Fruit fly (Drosophila melanogaster) whole organism, larva: ENCODE measurements around the gene RASSF8.

Experiments
- noc ChIP-seq: fragments of 200-800 bp; sonication (Bioruptor generic); optimal IDR thresholded peaks from 3 replicates; lab custom pipeline; 2019; ENCODE audit warnings: missing biosample characterization, mild to moderate bottlenecking, missing genetic modification characterization, moderate library complexity

Gene RASSF8

DNA sequence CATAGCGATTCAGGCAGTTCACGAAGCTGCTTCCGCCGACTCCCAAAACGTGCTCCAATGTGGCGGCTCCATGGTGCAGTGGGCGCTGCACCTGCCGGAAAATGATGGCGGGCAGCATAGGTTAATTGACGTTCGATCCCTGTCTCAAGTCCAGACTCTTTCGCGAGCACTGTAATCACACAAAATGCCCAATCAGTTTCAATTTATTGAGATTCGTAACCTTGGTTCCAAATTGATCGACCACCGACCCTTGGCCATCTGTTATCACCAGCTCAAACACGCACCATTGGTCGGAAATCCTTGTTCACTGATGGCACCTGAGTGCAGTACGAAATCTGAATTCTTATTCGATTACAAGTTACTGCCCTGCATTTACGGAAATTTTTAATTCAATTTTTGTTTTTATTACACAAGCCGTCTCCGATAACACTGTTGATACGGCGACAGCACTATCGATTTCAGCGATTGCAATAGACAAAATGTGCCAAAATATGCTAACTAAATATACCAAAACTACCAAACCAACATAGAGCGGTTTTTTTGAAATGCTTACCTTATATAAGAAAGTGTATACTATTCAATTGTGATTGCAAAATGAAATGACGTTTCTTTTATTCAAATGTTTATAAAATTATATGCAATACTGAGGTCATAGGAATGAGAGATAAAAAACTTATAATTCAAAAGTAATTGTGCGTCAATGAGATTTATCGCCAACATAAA lies 25.3 kb downstream of the RASSF8 start, which contains the start of gene CLS:
Gene CLS, minus strand, starts transcription at position 673 of the 723 bp plus-strand sequence.
- no peak for TF ChIP-seq noc (tag; lab: Kevin White, UChicago)

DNA sequence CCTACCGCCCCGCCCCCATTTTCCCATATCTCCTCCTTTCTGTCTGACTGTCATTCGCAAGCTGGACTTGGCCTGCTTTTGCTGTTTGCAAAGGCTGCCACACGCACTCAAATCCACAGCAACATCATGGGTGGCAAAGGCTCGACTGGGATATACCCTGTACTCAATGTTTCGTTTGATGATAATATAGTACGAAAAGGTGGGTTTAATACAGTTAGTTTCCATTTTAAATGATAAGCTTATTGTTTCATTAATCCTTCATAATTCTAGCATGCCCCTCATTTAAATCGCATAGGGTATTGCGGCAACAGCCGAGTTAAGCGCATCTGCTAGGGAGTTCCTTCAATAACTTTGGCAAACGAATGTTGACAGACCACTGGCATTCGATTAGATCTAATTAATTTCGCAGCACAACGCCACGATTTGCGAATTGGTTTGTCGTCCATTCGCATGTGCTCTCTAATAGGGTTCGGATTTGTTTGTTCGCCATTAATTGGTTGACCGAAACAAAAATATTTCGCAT lies 32.6 kb downstream of the RASSF8 start:
- TF ChIP-seq noc (tag; lab: Kevin White, UChicago), result no peak
